Worm (Caenorhabditis elegans): ENCODE data around the gene ZK666.14.
A peak's percentile ranks its signal among the peaks of the same experiment; 100 is the strongest.

Gene ZK666.14

ce11 chrII:10537988-10538387 is 43.4 kb downstream of the ZK666.14 start (continued):
- no peak for TF ChIP-seq nhr-11 (tag; optimal IDR thresholded peaks at IDR 0.05)

- TF ChIP-seq tbx-2 (tag; optimal IDR thresholded peaks at IDR 0.05) = no peak
- TF ChIP-seq odd-2 (tag; optimal IDR thresholded peaks at IDR 0.05) = no peak
- no peak for TF ChIP-seq hlh-15 (tag; optimal IDR thresholded peaks at IDR 0.05)
- no peak for TF ChIP-seq che-1 (tag; optimal IDR thresholded peaks at IDR 0.05)
- no peak for TF ChIP-seq ets-4 (tag; optimal IDR thresholded peaks at IDR 0.05)
- TF ChIP-seq lin-11 (tag; optimal IDR thresholded peaks at IDR 0.05) = no peak
- no peak for TF ChIP-seq pat-9 (tag; optimal IDR thresholded peaks at IDR 0.05)
- no peak for TF ChIP-seq pros-1 (tag; optimal IDR thresholded peaks at IDR 0.05)
- no peak for TF ChIP-seq ref-2 (tag; optimal IDR thresholded peaks at IDR 0.05)
- TF ChIP-seq unc-55 (GFP tag; optimal IDR thresholded peaks at IDR 0.05) = no peak
- TF ChIP-seq pha-2 (tag; optimal IDR thresholded peaks at IDR 0.05) = no peak
Observed at ce11 chrII:10539232-10539631, 44.7 kb downstream of the ZK666.14 start, which contains the start of gene R166.3. TSS of gene R166.3 (minus strand) at chrII:10539332.

ce11 chrII:10541923-10542486 is 47.4 kb downstream of the ZK666.14 start, which contains the start of gene pro-1:
TSS of gene pro-1 (minus strand) at chrII:10541996.
- TF ChIP-seq dve-1 (tag; optimal IDR thresholded peaks at IDR 0.05) = peak; percentile 19
- peak; percentile 62 for TF ChIP-seq pax-1 (tag; optimal IDR thresholded peaks at IDR 0.05)
- TF ChIP-seq ceh-45 (GFP tag; IDR thresholded peaks at IDR 0.05) = 0 out of 2 replicates have a peak, but pooled peaks have one; percentile 11
- TF ChIP-seq C08G9.2 (tag; optimal IDR thresholded peaks at IDR 0.05) = no peak
- no peak for TF ChIP-seq ahr-1 (tag; optimal IDR thresholded peaks at IDR 0.05)
- no peak for TF ChIP-seq nhr-232 (tag; optimal IDR thresholded peaks at IDR 0.05)
- peak; percentile 14 for TF ChIP-seq ceh-31 (tag; optimal IDR thresholded peaks at IDR 0.05)
- no peak for TF ChIP-seq C38D4.7 (GFP tag; optimal IDR thresholded peaks at IDR 0.05)
- peak; percentile 25 for TF ChIP-seq Y22D7AL.16 (tag; optimal IDR thresholded peaks at IDR 0.05)
- no peak for TF ChIP-seq ceh-9 (tag; optimal IDR thresholded peaks at IDR 0.05)
- no peak for TF ChIP-seq hlh-30 (tag; optimal IDR thresholded peaks at IDR 0.05; ENCODE audit: insufficient read depth)
- TF ChIP-seq F13H6.1 (tag; optimal IDR thresholded peaks at IDR 0.05) = peak; percentile 29
- no peak for TF ChIP-seq pat-9 (tag; optimal IDR thresholded peaks at IDR 0.05)
- TF ChIP-seq elt-2 (tag; optimal IDR thresholded peaks at IDR 0.05) = peak; percentile 43
- TF ChIP-seq nfya-1 (tag; optimal IDR thresholded peaks at IDR 0.05) = peak; percentile 43
- no peak for TF ChIP-seq K09A11.1 (tag; optimal IDR thresholded peaks at IDR 0.05; ENCODE audit: insufficient read depth)
- no peak for TF ChIP-seq eyg-1 (tag; optimal IDR thresholded peaks at IDR 0.05)
- no peak for TF ChIP-seq pha-4 (tag; optimal IDR thresholded peaks at IDR 0.05)
- TF ChIP-seq che-1 (tag; optimal IDR thresholded peaks at IDR 0.05) = peak; percentile 10
- peak; percentile 82 for TF ChIP-seq ama-1 (optimal IDR thresholded peaks at IDR 0.05)
- peak; percentile 17 for TF ChIP-seq tbx-2 (tag; optimal IDR thresholded peaks at IDR 0.05)
- TF ChIP-seq unc-55 (GFP tag; optimal IDR thresholded peaks at IDR 0.05) = no peak
- TF ChIP-seq gmeb-2 (tag; optimal IDR thresholded peaks at IDR 0.05) = peak; percentile 45

ce11 chrII:10542654-10543456 is 48.3 kb downstream of the ZK666.14 start:
- TF ChIP-seq ceh-18 (tag; optimal IDR thresholded peaks at IDR 0.05) = no peak
- TF ChIP-seq ceh-6 (GFP tag; optimal IDR thresholded peaks at IDR 0.05) = no peak
- TF ChIP-seq ceh-2 (tag; optimal IDR thresholded peaks at IDR 0.05) = no peak
- no peak for TF ChIP-seq hlh-6 (tag; optimal IDR thresholded peaks at IDR 0.05)
- no peak for TF ChIP-seq rnt-1 (tag; optimal IDR thresholded peaks at IDR 0.05)
- TF ChIP-seq lim-6 (tag; optimal IDR thresholded peaks at IDR 0.05) = no peak
- TF ChIP-seq lin-11 (tag; optimal IDR thresholded peaks at IDR 0.05) = no peak
- TF ChIP-seq unc-42 (tag; optimal IDR thresholded peaks at IDR 0.05) = no peak
- TF ChIP-seq tbx-7 (tag; optimal IDR thresholded peaks at IDR 0.05) = no peak
- no peak for TF ChIP-seq sox-4 (tag; optimal IDR thresholded peaks at IDR 0.05)
- TF ChIP-seq ama-1 (optimal IDR thresholded peaks at IDR 0.05) = no peak
- TF ChIP-seq eyg-1 (tag; optimal IDR thresholded peaks at IDR 0.05) = no peak
- no peak for TF ChIP-seq ceh-45 (GFP tag; IDR thresholded peaks at IDR 0.05)
- no peak for TF ChIP-seq pag-3 (tag; optimal IDR thresholded peaks at IDR 0.05; ENCODE audit: borderline replicate concordance)

All from whole organism, late embryonic.